Fruit fly (Drosophila melanogaster) Kc167 (cell line): ENCODE results near the gene jhamt.

Experiments used
- Sin3A ChIP-seq: fragments of >200 bp; optimal IDR thresholded peaks from 2 replicates; lab custom pipeline; 2018; ENCODE audit warnings: missing external identifiers
- insv ChIP-seq: fragments of >200 bp; optimal IDR thresholded peaks from 3 replicates; lab custom pipeline; 2018; ENCODE audit warnings: missing external identifiers
- psq ChIP-seq: fragments of >200 bp; optimal IDR thresholded peaks from 2 replicates; lab custom pipeline; 2017; ENCODE audit warnings: missing external identifiers
- ttk ChIP-seq: sonication (Bioruptor generic); optimal IDR thresholded peaks from 2 replicates; lab custom pipeline; 2017; ENCODE audit warnings: missing external identifiers

DNA sequence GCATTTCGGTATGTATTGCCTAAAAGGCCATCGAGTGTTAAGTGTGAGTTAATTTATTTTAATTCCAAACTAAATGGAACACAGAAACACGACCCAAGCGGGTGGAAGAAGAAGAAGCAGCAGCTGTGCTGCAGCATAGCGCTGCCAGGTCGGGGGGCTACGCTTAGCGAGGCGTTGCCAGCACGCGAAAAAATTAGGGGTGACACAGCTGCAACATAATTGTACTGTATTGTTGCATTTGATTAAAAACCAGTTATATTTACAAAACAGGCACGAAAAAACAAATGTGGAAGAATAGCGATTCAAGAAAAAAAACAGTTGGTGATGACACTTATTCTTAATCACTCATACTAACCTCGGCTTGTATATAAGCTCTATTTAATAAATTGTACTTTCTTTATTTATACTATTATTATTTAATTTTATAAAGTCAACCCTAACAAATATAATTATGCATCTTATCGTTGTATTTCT lies 15.5 kb upstream of the jhamt start:
- no peak for TF ChIP-seq insv (lab: Kevin White, UChicago)
- TF ChIP-seq ttk (lab: Kevin White, UChicago): no peak
- TF ChIP-seq psq (lab: Kevin White, UChicago): peak; percentile 25
- no peak for TF ChIP-seq Sin3A (lab: Kevin White, UChicago)
